Worm (Caenorhabditis elegans): ENCODE data around the gene acbp-6.
A peak's percentile ranks its signal among the peaks of the same experiment; 100 is the strongest.

The acbp-6 gene

ce11 chrII:11958793-11959574, 14.5 kb downstream of the acbp-6 start (continued):
- TF ChIP-seq gei-8 (GFP tag; optimal IDR thresholded peaks at IDR 0.05) = no peak
- TF ChIP-seq dmd-9 (GFP tag; IDR thresholded peaks at IDR 0.05) = no peak
- no peak for TF ChIP-seq mes-2 (tag; optimal IDR thresholded peaks at IDR 0.05; ENCODE audit: poor library complexity, severe bottlenecking)
- no peak; the same call in 1 of the 2 replicates for TF ChIP-seq dmd-6 (GFP tag; IDR thresholded peaks at IDR 0.05)
- TF ChIP-seq ceh-32 (tag; optimal IDR thresholded peaks at IDR 0.05; ENCODE audit: poor library complexity) = no peak
- no peak for TF ChIP-seq lin-29 (GFP tag; IDR thresholded peaks at IDR 0.05)
- TF ChIP-seq spr-3 (GFP tag; optimal IDR thresholded peaks at IDR 0.05) = no peak
- TF ChIP-seq daf-12 (tag; optimal IDR thresholded peaks at IDR 0.05) = no peak
- no peak for TF ChIP-seq egl-27 (tag; optimal IDR thresholded peaks at IDR 0.05)
- TF ChIP-seq F10B5.3 (tag; optimal IDR thresholded peaks at IDR 0.05) = no peak
- peak in 1 of 2 experiments; percentile 42 for TF ChIP-seq hif-1 (tag; optimal IDR thresholded peaks at IDR 0.05)
- no peak for TF ChIP-seq pqm-1 (tag; optimal IDR thresholded peaks at IDR 0.05)
- no peak for TF ChIP-seq ztf-7 (tag; optimal IDR thresholded peaks at IDR 0.05)
- TF ChIP-seq unc-62 (GFP tag; optimal IDR thresholded peaks at IDR 0.05 in 1 of 2) = peak in 1 of 2 experiments; percentile 60
- TF ChIP-seq unc-62 (tag; optimal IDR thresholded peaks at IDR 0.05) = no peak
- peak; percentile 19 for TF ChIP-seq lir-3 (tag; optimal IDR thresholded peaks at IDR 0.05)
- TF ChIP-seq F49E8.2 (tag; optimal IDR thresholded peaks at IDR 0.05; ENCODE audit: borderline replicate concordance) = no peak
- TF ChIP-seq nhr-28 (tag; optimal IDR thresholded peaks at IDR 0.05) = peak; percentile 1
- TF ChIP-seq F37D6.2 (tag; optimal IDR thresholded peaks at IDR 0.05) = no peak
- no peak for TF ChIP-seq set-16 (GFP tag; IDR thresholded peaks at IDR 0.05)
- TF ChIP-seq tra-1 (GFP tag; IDR thresholded peaks at IDR 0.05) = no peak
- TF ChIP-seq daf-19 (GFP tag; conservative IDR thresholded peaks at IDR 0.05) = no peak
- no peak for TF ChIP-seq ztf-11 (tag; optimal IDR thresholded peaks at IDR 0.05)
- no peak for TF ChIP-seq nhr-10 (tag; optimal IDR thresholded peaks at IDR 0.05)
- peak; percentile 45; the same call in 1 of the 2 replicates for TF ChIP-seq pha-4 (GFP tag; IDR thresholded peaks at IDR 0.05)
- no peak for TF ChIP-seq pha-4 (tag; optimal IDR thresholded peaks at IDR 0.05)
- TF ChIP-seq nhr-11 (tag; optimal IDR thresholded peaks at IDR 0.05) = no peak
- TF ChIP-seq T26A8.4 (GFP tag; IDR thresholded peaks at IDR 0.05) = no peak
- peak; percentile 33 for TF ChIP-seq nhr-25 (tag; optimal IDR thresholded peaks at IDR 0.05; ENCODE audit: borderline replicate concordance, insufficient read depth)
- TF ChIP-seq arid-1 (GFP tag; conservative IDR thresholded peaks at IDR 0.05) = 0 out of 2 replicates have a peak, but pooled peaks have one; percentile 34
- peak; percentile 49 for TF ChIP-seq fkh-10 (GFP tag; optimal IDR thresholded peaks at IDR 0.05)
- TF ChIP-seq ama-1 (optimal IDR thresholded peaks at IDR 0.05) = no peak
- no peak for TF ChIP-seq nhr-48 (tag; optimal IDR thresholded peaks at IDR 0.05)
- no peak for TF ChIP-seq saeg-2 (GFP tag; IDR thresholded peaks at IDR 0.05)
- no peak for TF ChIP-seq zfp-3 (GFP tag; conservative IDR thresholded peaks at IDR 0.05)
- TF ChIP-seq lin-38 (GFP tag; IDR thresholded peaks at IDR 0.05) = no peak
- peak; percentile 54 for TF ChIP-seq rbr-2 (tag; optimal IDR thresholded peaks at IDR 0.05)
- TF ChIP-seq Y75B8A.6 (GFP tag; IDR thresholded peaks at IDR 0.05) = no peak
- peak; percentile 73 for TF ChIP-seq aha-1 (tag)
- TF ChIP-seq unc-130 (GFP tag; optimal IDR thresholded peaks at IDR 0.05) = peak; percentile 12
- TF ChIP-seq ZK546.5 (tag; optimal IDR thresholded peaks at IDR 0.05) = no peak
- no peak for TF ChIP-seq mxl-3 (GFP tag; optimal IDR thresholded peaks at IDR 0.05)
- 0 out of 2 replicates have a peak, but pooled peaks have one; percentile 17 for TF ChIP-seq mdt-29 (GFP tag; IDR thresholded peaks at IDR 0.05)
- TF ChIP-seq daf-8 (GFP tag; IDR thresholded peaks at IDR 0.05) = no peak

Measured in whole organism, L4 larva.